Worm (Caenorhabditis elegans) whole organism, L4/young adult: ENCODE measurements around the gene pfkb-1.2.

Source experiments
- W03F9.2 ChIP-seq: fragments of 150-350 bp; optimal IDR thresholded peaks from 2 replicates; lab custom pipeline; 2014; ENCODE audit warnings: missing biosample characterization, missing genetic modification characterization
- dao-5 ChIP-seq: sonication (generic microtip); optimal IDR thresholded peaks from 2 replicates; lab custom pipeline; 2016; ENCODE audit warnings: missing genotype, missing genetic modification characterization, moderate library complexity, missing compliant biosample characterization

- no peak for TF ChIP-seq dao-5
- no peak for TF ChIP-seq W03F9.2 (tag; lab: Kevin White, UChicago)
These were observed 17.5 kb upstream of the pfkb-1.2 start for ce11 chrIV:5924241-5924640.
